Worm (Caenorhabditis elegans) whole organism, midembryonic: ENCODE data around the gene lgc-32.

Experiments
- T22C8.4 ChIP-seq: fragments of 200-800 bp; sonication (Bioruptor generic); IDR thresholded peaks from 2 replicates; pipeline ENCODE4 v1.3.6; 2022; ENCODE audit warnings: missing genetic modification characterization, missing compliant biosample characterization
- cog-1 ChIP-seq: sonication (generic microtip); optimal IDR thresholded peaks from 2 replicates; lab custom pipeline; 2016; ENCODE audit warnings: missing genetic modification characterization, missing compliant biosample characterization
- flt-1 ChIP-seq: fragments of 200-800 bp; sonication (Bioruptor generic); IDR thresholded peaks from 2 replicates; pipeline ENCODE4 v1.3.6; 2022; ENCODE audit warnings: missing genetic modification characterization, missing compliant biosample characterization
- klf-2 ChIP-seq: fragments of 200-800 bp; sonication (Bioruptor generic); conservative IDR thresholded peaks from 2 replicates; pipeline ENCODE4 v1.3.6; 2022; ENCODE audit warnings: missing genetic modification reagents, missing genetic modification characterization, missing compliant biosample characterization
- med-1 ChIP-seq: sonication (generic microtip); optimal IDR thresholded peaks from 2 replicates; lab custom pipeline; 2017; ENCODE audit warnings: missing genetic modification characterization, mild to moderate bottlenecking, missing compliant biosample characterization, antibody characterized with exemption, missing genetic modification reagents; ENCODE audit not compliant: insufficient read depth
- ref-1 ChIP-seq: fragments of 200-800 bp; sonication (Bioruptor generic); conservative IDR thresholded peaks from 2 replicates; pipeline ENCODE4 v1.3.6; 2022; ENCODE audit warnings: missing genetic modification reagents, missing genetic modification characterization, missing compliant biosample characterization
- tab-1 ChIP-seq: fragments of 200-800 bp; sonication (Bioruptor generic); IDR thresholded peaks from 2 replicates; pipeline ENCODE4 v1.3.6; 2022; ENCODE audit warnings: missing genetic modification characterization, missing compliant biosample characterization
- ztf-23 ChIP-seq: fragments of 200-800 bp; sonication (Bioruptor generic); IDR thresholded peaks from 2 replicates; pipeline ENCODE4 v1.3.6; 2022; ENCODE audit warnings: missing genetic modification reagents, missing genetic modification characterization, missing compliant biosample characterization
- ztf-29 ChIP-seq: fragments of 200-800 bp; sonication (Bioruptor generic); IDR thresholded peaks from 2 replicates; pipeline ENCODE4 v1.3.6; 2022; ENCODE audit warnings: missing genetic modification reagents, missing genetic modification characterization, missing compliant biosample characterization

lgc-32 gene

ce11 chrX:655884-656283 lies 16.0 kb upstream of the lgc-32 start, which contains the start of gene lpr-7:
TSS of gene lpr-7 (plus strand) at chrX:656184.
- TF ChIP-seq med-1, result no peak
- no peak for TF ChIP-seq ztf-29 (GFP tag; lab: Robert Waterston, UW)
- no peak for TF ChIP-seq tab-1 (GFP tag; lab: Robert Waterston, UW)
- no peak for TF ChIP-seq flt-1 (GFP tag; lab: Robert Waterston, UW)
- TF ChIP-seq T22C8.4 (GFP tag; lab: Robert Waterston, UW), result no peak
- no peak for TF ChIP-seq ref-1 (GFP tag; lab: Robert Waterston, UW)
- no peak for TF ChIP-seq cog-1 (tag; lab: Kevin White, UChicago)
- no peak for TF ChIP-seq ztf-23 (GFP tag; lab: Robert Waterston, UW)
- no peak for TF ChIP-seq klf-2 (GFP tag; lab: Robert Waterston, UW)

- TF ChIP-seq med-1, result no peak
- TF ChIP-seq tab-1 (GFP tag; lab: Robert Waterston, UW), result no peak
- no peak for TF ChIP-seq T22C8.4 (GFP tag; lab: Robert Waterston, UW)
- no peak for TF ChIP-seq flt-1 (GFP tag; lab: Robert Waterston, UW)
- no peak for TF ChIP-seq klf-2 (GFP tag; lab: Robert Waterston, UW)
- no peak for TF ChIP-seq cog-1 (tag; lab: Kevin White, UChicago)
- TF ChIP-seq ztf-29 (GFP tag; lab: Robert Waterston, UW), result no peak
- TF ChIP-seq ref-1 (GFP tag; lab: Robert Waterston, UW), result no peak
- no peak for TF ChIP-seq ztf-23 (GFP tag; lab: Robert Waterston, UW)
These were observed 10.1 kb upstream of the lgc-32 start, which contains the start of gene rund-1 for ce11 chrX:661727-662330. TSS of gene rund-1 (minus strand) at chrX:661777.

- TF ChIP-seq ref-1 (GFP tag; lab: Robert Waterston, UW) (no peak), ztf-23 (GFP tag; lab: Robert Waterston, UW) (no peak), T22C8.4 (GFP tag; lab: Robert Waterston, UW) (no peak), tab-1 (GFP tag; lab: Robert Waterston, UW) (no peak), flt-1 (GFP tag; lab: Robert Waterston, UW) (no peak), cog-1 (tag; lab: Kevin White, UChicago) (no peak), klf-2 (GFP tag; lab: Robert Waterston, UW) (no peak), ztf-29 (GFP tag; lab: Robert Waterston, UW) (no peak)
These were observed 5.8 kb upstream of the lgc-32 start, which contains the start of gene T19D7.5 for ce11 chrX:666125-666524. TSS of gene T19D7.5 (minus strand) at chrX:666225.

ce11 chrX:670603-671002 lies 1.3 kb upstream of the lgc-32 start, which contains the start of gene T19D7.6:
TSS of gene T19D7.6 (minus strand) at chrX:670800.
- TF ChIP-seq med-1, result no peak
- no peak for TF ChIP-seq ref-1 (GFP tag; lab: Robert Waterston, UW)
- TF ChIP-seq T22C8.4 (GFP tag; lab: Robert Waterston, UW), result no peak
- no peak for TF ChIP-seq flt-1 (GFP tag; lab: Robert Waterston, UW)
- TF ChIP-seq klf-2 (GFP tag; lab: Robert Waterston, UW), result no peak
- TF ChIP-seq ztf-23 (GFP tag; lab: Robert Waterston, UW), result no peak
- TF ChIP-seq tab-1 (GFP tag; lab: Robert Waterston, UW), result no peak
- TF ChIP-seq ztf-29 (GFP tag; lab: Robert Waterston, UW), result no peak
- TF ChIP-seq cog-1 (tag; lab: Kevin White, UChicago), result no peak

ce11 chrX:680920-681319 lies 9.0 kb downstream of the lgc-32 start, which contains the start of gene T19D7.7:
TSS of gene T19D7.7 (minus strand) at chrX:681020.
- no peak for TF ChIP-seq T22C8.4 (GFP tag; lab: Robert Waterston, UW)

ce11 chrX:681413-681812 lies 9.5 kb downstream of the lgc-32 start:
- TF ChIP-seq T22C8.4 (GFP tag; lab: Robert Waterston, UW), result no peak

- no peak for TF ChIP-seq ref-1 (GFP tag; lab: Robert Waterston, UW)
- TF ChIP-seq ztf-23 (GFP tag; lab: Robert Waterston, UW), result no peak
- TF ChIP-seq med-1, result no peak
- no peak for TF ChIP-seq ztf-29 (GFP tag; lab: Robert Waterston, UW)
- TF ChIP-seq cog-1 (tag; lab: Kevin White, UChicago), result no peak
- no peak for TF ChIP-seq T22C8.4 (GFP tag; lab: Robert Waterston, UW)
- TF ChIP-seq tab-1 (GFP tag; lab: Robert Waterston, UW), result no peak
- no peak for TF ChIP-seq flt-1 (GFP tag; lab: Robert Waterston, UW)
- TF ChIP-seq klf-2 (GFP tag; lab: Robert Waterston, UW), result no peak
These were observed 10.8 kb downstream of the lgc-32 start, which contains the start of gene Y9C12A.1 for ce11 chrX:682691-683090. TSS of gene Y9C12A.1 (minus strand) at chrX:682791.

ce11 chrX:688602-689001 lies 16.7 kb downstream of the lgc-32 start:
- TF ChIP-seq ztf-29 (GFP tag; lab: Robert Waterston, UW) (no peak), klf-2 (GFP tag; lab: Robert Waterston, UW) (no peak), flt-1 (GFP tag; lab: Robert Waterston, UW) (no peak)

- TF ChIP-seq klf-2 (GFP tag; lab: Robert Waterston, UW) (no peak), ztf-23 (GFP tag; lab: Robert Waterston, UW) (no peak), T22C8.4 (GFP tag; lab: Robert Waterston, UW) (no peak), tab-1 (GFP tag; lab: Robert Waterston, UW) (no peak), flt-1 (GFP tag; lab: Robert Waterston, UW) (no peak), ref-1 (GFP tag; lab: Robert Waterston, UW) (no peak), med-1 (no peak), cog-1 (tag; lab: Kevin White, UChicago) (no peak), ztf-29 (GFP tag; lab: Robert Waterston, UW) (no peak)
These were observed 19.7 kb downstream of the lgc-32 start, which contains the start of gene ncam-1 for ce11 chrX:691613-692012. TSS of gene ncam-1 (plus strand) at chrX:691913.

ce11 chrX:696253-696652 lies 24.3 kb downstream of the lgc-32 start:
- TF ChIP-seq flt-1 (GFP tag; lab: Robert Waterston, UW), result no peak
- no peak for TF ChIP-seq T22C8.4 (GFP tag; lab: Robert Waterston, UW)
- no peak for TF ChIP-seq cog-1 (tag; lab: Kevin White, UChicago)
- no peak for TF ChIP-seq ref-1 (GFP tag; lab: Robert Waterston, UW)
- no peak for TF ChIP-seq ztf-23 (GFP tag; lab: Robert Waterston, UW)
- no peak for TF ChIP-seq med-1
- no peak for TF ChIP-seq klf-2 (GFP tag; lab: Robert Waterston, UW)
- no peak for TF ChIP-seq tab-1 (GFP tag; lab: Robert Waterston, UW)
- TF ChIP-seq ztf-29 (GFP tag; lab: Robert Waterston, UW), result no peak
